Worm (Caenorhabditis elegans): ENCODE results near the gene pals-28.

DNA sequence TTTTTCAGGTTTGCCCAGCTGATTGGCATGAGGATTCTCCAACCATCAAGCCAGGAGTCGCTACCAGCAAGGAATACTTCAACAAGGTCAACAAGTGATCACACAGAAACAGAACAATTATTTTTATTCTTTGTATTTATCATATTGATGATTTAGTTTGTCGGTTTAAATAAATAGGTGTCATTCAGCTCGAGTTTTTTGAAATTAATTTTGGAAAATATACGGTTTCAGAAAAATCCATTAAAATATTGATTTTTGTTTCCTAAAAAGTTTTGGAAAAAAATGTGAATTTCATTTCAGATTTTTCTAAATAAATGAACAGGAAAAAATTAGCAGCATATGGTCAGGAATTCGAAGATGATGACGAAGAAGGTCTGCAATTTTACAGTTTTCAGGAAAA, 23.7 kb downstream of the pals-28 start, which contains the start of gene gpch-1:
- TF ChIP-seq nhr-237 (tag; optimal IDR thresholded peaks at IDR 0.05) (no peak), unc-39 (tag; optimal IDR thresholded peaks at IDR 0.05) (no peak), mab-5 (tag; optimal IDR thresholded peaks at IDR 0.05) (no peak), unc-62 (GFP tag; optimal IDR thresholded peaks at IDR 0.05) (no peak), snpc-4 (tag; optimal IDR thresholded peaks at IDR 0.05) (no peak), ham-2 (GFP tag; optimal IDR thresholded peaks at IDR 0.05) (no peak), elt-1 (tag; optimal IDR thresholded peaks at IDR 0.05; ENCODE audit: borderline replicate concordance, insufficient read depth) (no peak)

Data from whole organism, mixed stage, embryonic.